Worm (Caenorhabditis elegans): ENCODE data around the gene plc-4.
A peak's percentile ranks its signal among the peaks of the same experiment; 100 is the strongest.

The plc-4 gene

DNA sequence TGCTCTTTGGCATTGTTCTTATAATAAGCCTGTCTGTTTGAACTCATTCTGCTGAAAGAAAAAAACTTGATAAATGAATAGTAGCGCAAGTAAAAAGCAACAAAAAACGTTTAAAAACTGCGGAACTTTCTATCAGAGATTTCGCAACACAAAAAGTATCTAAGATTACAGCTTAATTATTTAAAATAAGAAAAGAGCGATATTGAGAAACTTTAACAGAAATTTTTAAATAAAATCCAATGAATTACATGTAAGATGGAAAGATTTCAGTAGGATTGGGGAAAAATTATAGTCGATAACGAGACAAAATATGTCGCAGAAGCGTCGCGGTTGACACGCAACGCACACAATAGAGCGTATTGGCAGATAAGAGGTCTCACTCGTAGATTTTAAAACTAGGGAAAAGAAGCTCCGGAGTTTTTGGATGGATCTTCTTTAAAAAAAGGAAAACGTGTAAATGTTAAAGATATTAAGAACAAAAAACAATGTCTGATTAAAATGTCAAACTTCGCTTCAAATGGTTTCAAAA is 49.2 kb upstream of the plc-4 start, which contains the start of gene ima-3:
Gene ima-3, minus strand, starts transcription at position 51 of the 529 bp plus-strand sequence.
- no peak for TF ChIP-seq grh-1 (GFP tag; IDR thresholded peaks at IDR 0.05)
- TF ChIP-seq lsy-2 (tag; optimal IDR thresholded peaks at IDR 0.05), result peak; percentile 8 to 86
- no peak for TF ChIP-seq fkh-8 (tag; optimal IDR thresholded peaks at IDR 0.05)
- peak; percentile 28 for TF ChIP-seq mep-1 (tag; optimal IDR thresholded peaks at IDR 0.05)
- no peak for TF ChIP-seq ztf-4 (tag; optimal IDR thresholded peaks at IDR 0.05)
- no peak for TF ChIP-seq irx-1 (tag; optimal IDR thresholded peaks at IDR 0.05)
- no peak for TF ChIP-seq elt-2 (tag; optimal IDR thresholded peaks at IDR 0.05)
- no peak for TF ChIP-seq ceh-90 (tag; optimal IDR thresholded peaks at IDR 0.05)
- TF ChIP-seq ztf-11 (tag; optimal IDR thresholded peaks at IDR 0.05), result no peak
- TF ChIP-seq swsn-7 (tag; optimal IDR thresholded peaks at IDR 0.05), result no peak
- no peak for TF ChIP-seq unc-62 (GFP tag; optimal IDR thresholded peaks at IDR 0.05)
- TF ChIP-seq aly-2 (tag; optimal IDR thresholded peaks at IDR 0.05), result no peak
- peak; percentile 14 for TF ChIP-seq nhr-47 (tag; optimal IDR thresholded peaks at IDR 0.05)
- no peak for TF ChIP-seq tlp-1 (tag; optimal IDR thresholded peaks at IDR 0.05)
- TF ChIP-seq lin-15B (tag; optimal IDR thresholded peaks at IDR 0.05), result peak; percentile 80
- TF ChIP-seq efl-3 (GFP tag; optimal IDR thresholded peaks at IDR 0.05), result no peak
- TF ChIP-seq elt-3 (tag; optimal IDR thresholded peaks at IDR 0.05), result no peak
- TF ChIP-seq sox-4 (tag; optimal IDR thresholded peaks at IDR 0.05), result no peak
- TF ChIP-seq nhr-237 (tag; optimal IDR thresholded peaks at IDR 0.05), result no peak
- TF ChIP-seq C04F5.9 (tag; optimal IDR thresholded peaks at IDR 0.05), result no peak
- TF ChIP-seq pax-3 (tag; optimal IDR thresholded peaks at IDR 0.05), result no peak
- no peak for TF ChIP-seq ets-5 (GFP tag; IDR thresholded peaks at IDR 0.05)
- no peak for TF ChIP-seq egl-27 (tag; optimal IDR thresholded peaks at IDR 0.05)
- TF ChIP-seq hlh-17 (GFP tag; optimal IDR thresholded peaks at IDR 0.05; ENCODE audit: borderline replicate concordance), result no peak
- TF ChIP-seq dsc-1 (tag; optimal IDR thresholded peaks at IDR 0.05), result no peak
- TF ChIP-seq nhr-85 (tag), result no peak
- peak in 1 of 3 experiments; percentile 42 for TF ChIP-seq ceh-82 (tag; optimal IDR thresholded peaks at IDR 0.05)
- no peak for TF ChIP-seq mdl-1 (tag; optimal IDR thresholded peaks at IDR 0.05)
- no peak for TF ChIP-seq nhr-28 (tag; optimal IDR thresholded peaks at IDR 0.05)
- no peak for TF ChIP-seq Y116A8C.19 (tag; optimal IDR thresholded peaks at IDR 0.05; ENCODE audit: borderline replicate concordance)
- no peak for TF ChIP-seq mef-2 (tag; optimal IDR thresholded peaks at IDR 0.05)
- peak; percentile 5 for TF ChIP-seq tbx-2 (tag; optimal IDR thresholded peaks at IDR 0.05)
- TF ChIP-seq unc-130 (tag; optimal IDR thresholded peaks at IDR 0.05), result no peak
- TF ChIP-seq zip-4 (GFP tag; optimal IDR thresholded peaks at IDR 0.05), result no peak
- peak; percentile 2 for TF ChIP-seq snpc-4 (tag; optimal IDR thresholded peaks at IDR 0.05)
- no peak for TF ChIP-seq ceh-88 (GFP tag; IDR thresholded peaks at IDR 0.05)
- TF ChIP-seq nhr-12 (tag; optimal IDR thresholded peaks at IDR 0.05), result no peak
- peak; percentile 40 to 63 for TF ChIP-seq efl-1 (optimal IDR thresholded peaks at IDR 0.05)
- TF ChIP-seq efl-1 (GFP tag; optimal IDR thresholded peaks at IDR 0.05 in 1 of 2), result peak in 1 of 2 experiments; percentile 33
- no peak for TF ChIP-seq lin-13 (GFP tag; optimal IDR thresholded peaks at IDR 0.05)
- TF ChIP-seq fkh-4 (tag; optimal IDR thresholded peaks at IDR 0.05; ENCODE audit: borderline replicate concordance), result no peak
- no peak for TF ChIP-seq zag-1 (tag; optimal IDR thresholded peaks at IDR 0.05)
- no peak for TF ChIP-seq fkh-10 (GFP tag; optimal IDR thresholded peaks at IDR 0.05)
- peak; percentile 22 for TF ChIP-seq skn-1 (tag; optimal IDR thresholded peaks at IDR 0.05)
- TF ChIP-seq fos-1 (tag; optimal IDR thresholded peaks at IDR 0.05), result no peak
- no peak for TF ChIP-seq pag-3 (tag; optimal IDR thresholded peaks at IDR 0.05; ENCODE audit: borderline replicate concordance, insufficient read depth)
- TF ChIP-seq egl-13 (tag; optimal IDR thresholded peaks at IDR 0.05), result no peak
- TF ChIP-seq unc-86 (tag; optimal IDR thresholded peaks at IDR 0.05), result no peak
- TF ChIP-seq nhr-20 (tag; optimal IDR thresholded peaks at IDR 0.05), result no peak
- TF ChIP-seq C34B4.2 (tag; optimal IDR thresholded peaks at IDR 0.05), result no peak
- TF ChIP-seq nhr-77 (tag; optimal IDR thresholded peaks at IDR 0.05), result peak; percentile 48
- no peak for TF ChIP-seq lin-39 (tag; optimal IDR thresholded peaks at IDR 0.05)
- no peak for TF ChIP-seq ama-1 (optimal IDR thresholded peaks at IDR 0.05)
- no peak for TF ChIP-seq nhr-19 (GFP tag; conservative IDR thresholded peaks at IDR 0.05)

Data from whole organism, L1 larva.